Worm (Caenorhabditis elegans) whole organism, midembryonic: ENCODE results near the gene AC3.12.

Experiments
- cog-1 ChIP-seq: sonication (generic microtip); optimal IDR thresholded peaks from 2 replicates; lab custom pipeline; 2016; ENCODE audit warnings: missing genetic modification characterization, missing compliant biosample characterization
- klf-2 ChIP-seq: fragments of 200-800 bp; sonication (Bioruptor generic); conservative IDR thresholded peaks from 2 replicates; pipeline ENCODE4 v1.3.6; 2022; ENCODE audit warnings: missing genetic modification reagents, missing genetic modification characterization, missing compliant biosample characterization
- med-1 ChIP-seq: sonication (generic microtip); optimal IDR thresholded peaks from 2 replicates; lab custom pipeline; 2017; ENCODE audit warnings: missing genetic modification characterization, mild to moderate bottlenecking, missing compliant biosample characterization, antibody characterized with exemption, missing genetic modification reagents; ENCODE audit not compliant: insufficient read depth
- ztf-29 ChIP-seq: fragments of 200-800 bp; sonication (Bioruptor generic); IDR thresholded peaks from 2 replicates; pipeline ENCODE4 v1.3.6; 2022; ENCODE audit warnings: missing genetic modification reagents, missing genetic modification characterization, missing compliant biosample characterization

DNA sequence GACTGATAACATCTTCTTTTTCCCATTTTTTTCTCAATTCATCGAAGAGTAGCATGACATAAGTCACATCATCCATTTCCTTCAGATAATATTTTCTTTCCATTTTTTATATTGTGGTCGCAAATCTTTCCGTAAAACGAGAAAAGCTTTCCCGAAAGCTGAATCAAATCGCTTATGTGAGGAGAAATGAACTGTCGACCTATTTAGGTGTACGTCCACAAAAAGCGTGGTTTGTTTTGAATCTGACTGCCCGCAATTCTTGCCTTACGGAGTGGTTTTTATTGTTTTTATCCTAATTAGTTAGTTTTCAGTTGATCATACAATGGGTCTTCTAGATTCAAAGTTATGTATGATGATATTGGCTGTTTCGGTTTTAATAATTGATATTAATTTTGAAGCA lies 21.0 kb downstream of the AC3.12 start, which contains the start of gene ttll-15:
- no peak for TF ChIP-seq klf-2 (GFP tag; lab: Robert Waterston, UW)
- no peak for TF ChIP-seq ztf-29 (GFP tag; lab: Robert Waterston, UW)
- no peak for TF ChIP-seq cog-1
- TF ChIP-seq med-1 (GFP tag; lab: Kevin White, UChicago) = no peak
